3 fruit fly cellular contexts compared by ENCODE assay signal in genomic region chr3R:25235362-25235761, dm6.
TF ChIP-seq lines count a peak whose summit lies in the region.

TSS of gene Sil1 (minus strand) at chr3R:25235529.

- TF ChIP-seq CTCF in whole organism, embryonic (GFP tag; optimal IDR thresholded peaks at IDR 0.05; lab: Kevin White, UChicago), result no peak

TF ChIP-seq in whole organism, embryonic, 481 proteins besides CTCF, POLR2A, EP300 and RAD21 (continues in another document):
- TF ChIP-seq CG4617 (GFP tag; optimal IDR thresholded peaks at IDR 0.05; lab: Kevin White, UChicago; ENCODE audit: borderline replicate concordance) (peak; percentile 33), bbx (GFP tag; IDR thresholded peaks at IDR 0.05; lab: Robert Waterston, UW; ENCODE audit: partially characterized antibody) (peak; percentile 27; the same call in 1 of the 2 replicates), Bteb2 (GFP tag; optimal IDR thresholded peaks at IDR 0.05; lab: Kevin White, UChicago) (no peak), stwl (tag; optimal IDR thresholded peaks at IDR 0.05; lab: Kevin White, UChicago) (peak; percentile 49), MBD-R2 (GFP tag; IDR thresholded peaks at IDR 0.05; lab: Robert Waterston, UW) (peak; percentile 32; the same call in 1 of the 2 replicates), Myb (GFP tag; optimal IDR thresholded peaks at IDR 0.05; lab: Kevin White, UChicago) (peak; percentile 93), CG2116 (GFP tag; optimal IDR thresholded peaks at IDR 0.05; lab: Kevin White, UChicago) (peak; percentile 26), knrl (GFP tag; IDR thresholded peaks at IDR 0.05; lab: Robert Waterston, UW; ENCODE audit: partially characterized antibody) (peak; percentile 31; the same call in 1 of the 3 replicates), Trl (optimal IDR thresholded peaks at IDR 0.05; lab: Kevin White, UChicago) (no peak), Trl (GFP tag; optimal IDR thresholded peaks at IDR 0.05; lab: Kevin White, UChicago) (no peak), ap (GFP tag; IDR thresholded peaks at IDR 0.05; lab: Robert Waterston, UW) (no peak), pzg (GFP tag; optimal IDR thresholded peaks at IDR 0.05; lab: Kevin White, UChicago) (peak; percentile 66), Dp (GFP tag; optimal IDR thresholded peaks at IDR 0.05; lab: Kevin White, UChicago) (peak; percentile 84), CG13287 (GFP tag; IDR thresholded peaks at IDR 0.05; lab: Robert Waterston, UW; ENCODE audit: partially characterized antibody) (peak; percentile 9; the same call in 1 of the 2 replicates), MESR4 (GFP tag; optimal IDR thresholded peaks at IDR 0.05; lab: Kevin White, UChicago) (peak; percentile 50), sd (tag; optimal IDR thresholded peaks at IDR 0.05; lab: Kevin White, UChicago) (no peak), CG8089 (GFP tag; optimal IDR thresholded peaks at IDR 0.05; lab: Kevin White, UChicago) (no peak), Ets97D (GFP tag; optimal IDR thresholded peaks at IDR 0.05; lab: Kevin White, UChicago) (peak; percentile 18), HLH54F (GFP tag; optimal IDR thresholded peaks at IDR 0.05; lab: Kevin White, UChicago) (no peak), gfzf (GFP tag; optimal IDR thresholded peaks at IDR 0.05; lab: Kevin White, UChicago) (peak; percentile 76), twi (tag; optimal IDR thresholded peaks at IDR 0.05; lab: Kevin White, UChicago) (no peak), CG9797 (GFP tag; optimal IDR thresholded peaks at IDR 0.05; lab: Kevin White, UChicago) (peak; percentile 75), CG15514 (GFP tag; optimal IDR thresholded peaks at IDR 0.05; lab: Kevin White, UChicago) (peak; percentile 99), CG1603 (tag; optimal IDR thresholded peaks at IDR 0.05; lab: Kevin White, UChicago) (peak; percentile 67), amos (GFP tag; IDR thresholded peaks at IDR 0.05; lab: Robert Waterston, UW; ENCODE audit: partially characterized antibody) (peak; percentile 33; the same call in 1 of the 2 replicates), cg (GFP tag; optimal IDR thresholded peaks at IDR 0.05; lab: Kevin White, UChicago) (no peak), CG12299 (tag; optimal IDR thresholded peaks at IDR 0.05; lab: Kevin White, UChicago) (no peak), Dref (GFP tag; IDR thresholded peaks at IDR 0.05; lab: Robert Waterston, UW) (peak; percentile 22; the same call in 1 of the 2 replicates)

TF ChIP-seq in whole organism, prepupa, 60 proteins besides CTCF, POLR2A, EP300 and RAD21:
- no peak for TF ChIP-seq CG16779 (tag; optimal IDR thresholded peaks at IDR 0.05; lab: Kevin White, UChicago)
- TF ChIP-seq CG1621 (tag; optimal IDR thresholded peaks at IDR 0.05; lab: Kevin White, UChicago), result peak; percentile 45

TF ChIP-seq in whole organism, wandering third instar larva, 38 proteins besides CTCF, POLR2A, EP300 and RAD21:
- no peak for TF ChIP-seq HLH106 (tag; optimal IDR thresholded peaks at IDR 0.05; lab: Kevin White, UChicago)
- TF ChIP-seq rgr (GFP tag; optimal IDR thresholded peaks at IDR 0.05; lab: Kevin White, UChicago), result peak; percentile 10
- no peak for TF ChIP-seq tai (GFP tag; optimal IDR thresholded peaks at IDR 0.05; lab: Kevin White, UChicago)
- no peak for TF ChIP-seq Dfd (GFP tag; optimal IDR thresholded peaks at IDR 0.05; lab: Kevin White, UChicago)
- no peak for TF ChIP-seq h (GFP tag; optimal IDR thresholded peaks at IDR 0.05; lab: Kevin White, UChicago)
- TF ChIP-seq fru (GFP tag; optimal IDR thresholded peaks at IDR 0.05; lab: Kevin White, UChicago), result no peak
- no peak for TF ChIP-seq N (GFP tag; optimal IDR thresholded peaks at IDR 0.05; lab: Kevin White, UChicago)
